Fruit fly (Drosophila melanogaster): ENCODE measurements around the gene omd.

omd gene

dm6 chr3R:13644778-13645660 is 42.0 kb downstream of the omd start (continued):
- TF ChIP-seq CG18011 (GFP tag; optimal IDR thresholded peaks at IDR 0.05) (peak; percentile 1), CG7928 (GFP tag; optimal IDR thresholded peaks at IDR 0.05) (no peak), CG1233 (GFP tag; optimal IDR thresholded peaks at IDR 0.05) (peak; percentile 10), wdn (GFP tag; IDR thresholded peaks at IDR 0.05) (peak; percentile 49), CG1832 (GFP tag; optimal IDR thresholded peaks at IDR 0.05) (peak; percentile 53), CG6175 (GFP tag; IDR thresholded peaks at IDR 0.05) (no peak), pho (GFP tag; optimal IDR thresholded peaks at IDR 0.05) (no peak), cwo (GFP tag; optimal IDR thresholded peaks at IDR 0.05) (no peak), fd3F (GFP tag; optimal IDR thresholded peaks at IDR 0.05) (peak; percentile 8), pzg (GFP tag; optimal IDR thresholded peaks at IDR 0.05) (no peak), Vsx1 (GFP tag; optimal IDR thresholded peaks at IDR 0.05) (peak; percentile 7), sug (tag; optimal IDR thresholded peaks at IDR 0.05) (peak; percentile 41), abd-A (tag; optimal IDR thresholded peaks at IDR 0.05) (no peak), nom (GFP tag; optimal IDR thresholded peaks at IDR 0.05) (peak; percentile 61), esg (GFP tag; conservative IDR thresholded peaks at IDR 0.05) (peak; percentile 6; the same call in 1 of the 2 replicates), CG17829 (tag; optimal IDR thresholded peaks at IDR 0.05) (peak; percentile 50), CG34224 (GFP tag; IDR thresholded peaks at IDR 0.05; ENCODE audit: partially characterized antibody) (peak; percentile 52; the same call in 2 of the 3 replicates), Mad (GFP tag; optimal IDR thresholded peaks at IDR 0.05) (no peak), sima (GFP tag; optimal IDR thresholded peaks at IDR 0.05) (no peak), CG17802 (tag; optimal IDR thresholded peaks at IDR 0.05) (no peak), slou (GFP tag; optimal IDR thresholded peaks at IDR 0.05) (no peak), CG15269 (tag; optimal IDR thresholded peaks at IDR 0.05) (no peak), Drgx (GFP tag; IDR thresholded peaks at IDR 0.05) (peak; percentile 55), Fer3 (tag; optimal IDR thresholded peaks at IDR 0.05) (no peak), CG11696 (GFP tag; IDR thresholded peaks at IDR 0.05) (peak; percentile 20), CG14014 (GFP tag; IDR thresholded peaks at IDR 0.05) (peak; percentile 53; the same call in 1 of the 2 replicates), chinmo (GFP tag; IDR thresholded peaks at IDR 0.05; ENCODE audit: partially characterized antibody) (peak; percentile 88; the same call in 2 of the 4 replicates), Max (GFP tag; optimal IDR thresholded peaks at IDR 0.05) (peak; percentile 46), repo (GFP tag; optimal IDR thresholded peaks at IDR 0.05) (no peak), CG32767 (GFP tag; IDR thresholded peaks at IDR 0.05) (peak; percentile 63), CG18599 (GFP tag; optimal IDR thresholded peaks at IDR 0.05) (no peak), mld (GFP tag; IDR thresholded peaks at IDR 0.05; ENCODE audit: partially characterized antibody) (no peak), CG7372 (GFP tag; IDR thresholded peaks at IDR 0.05) (no peak), schlank (tag; optimal IDR thresholded peaks at IDR 0.05) (no peak), Poxn (GFP tag; IDR thresholded peaks at IDR 0.05) (no peak), CG4328 (GFP tag; optimal IDR thresholded peaks at IDR 0.05) (peak; percentile 24), rib (GFP tag; IDR thresholded peaks at IDR 0.05) (0 out of 2 replicates have a peak, but pooled peaks have one; percentile 12), Bdp1 (GFP tag; optimal IDR thresholded peaks at IDR 0.05) (no peak), Doc2 (GFP tag; IDR thresholded peaks at IDR 0.05) (no peak), CG15601 (tag; optimal IDR thresholded peaks at IDR 0.05) (peak; percentile 29), CG43689 (GFP tag; IDR thresholded peaks at IDR 0.05) (no peak), hkb (optimal IDR thresholded peaks at IDR 0.05) (no peak), hkb (GFP tag; IDR thresholded peaks at IDR 0.05) (peak; percentile 59), zen (tag; optimal IDR thresholded peaks at IDR 0.05) (no peak), Antp (GFP tag; optimal IDR thresholded peaks at IDR 0.05) (no peak), sisA (GFP tag; IDR thresholded peaks at IDR 0.05) (no peak), hbn (GFP tag; IDR thresholded peaks at IDR 0.05; ENCODE audit: partially characterized antibody) (no peak), CG31441 (GFP tag; IDR thresholded peaks at IDR 0.05) (no peak; the same call in 1 of the 2 replicates)
